Fruit fly (Drosophila melanogaster): ENCODE measurements around the gene CG11504.

The CG11504 gene

dm6 chr3R:30046029-30047001, 48.6 kb downstream of the CG11504 start, which contains the start of the genes RpL32 and CG7943 (continued):
- peak; percentile 85 for TF ChIP-seq CG8359 (GFP tag; optimal IDR thresholded peaks at IDR 0.05; ENCODE audit: borderline replicate concordance)
- TF ChIP-seq CkIIα-i1 (GFP tag; IDR thresholded peaks at IDR 0.05): 0 out of 2 replicates have a peak, but pooled peaks have one; percentile 57
- TF ChIP-seq chm (GFP tag; IDR thresholded peaks at IDR 0.05): peak; percentile 97
- TF ChIP-seq dmrt99B (tag; optimal IDR thresholded peaks at IDR 0.05): peak; percentile 82
- no peak for TF ChIP-seq Hr39 (optimal IDR thresholded peaks at IDR 0.05)
- TF ChIP-seq CG8765 (GFP tag; IDR thresholded peaks at IDR 0.05): peak; percentile 95
- TF ChIP-seq zen (tag; optimal IDR thresholded peaks at IDR 0.05): peak; percentile 91
- TF ChIP-seq bigmax (GFP tag; optimal IDR thresholded peaks at IDR 0.05): peak; percentile 81
- peak; percentile 95 for TF ChIP-seq CG13624 (GFP tag; optimal IDR thresholded peaks at IDR 0.05)
- no peak; the same call in 1 of the 2 replicates for TF ChIP-seq NFAT (GFP tag; IDR thresholded peaks at IDR 0.05)
- TF ChIP-seq Lpt (GFP tag; optimal IDR thresholded peaks at IDR 0.05): no peak
- TF ChIP-seq wdn (GFP tag; IDR thresholded peaks at IDR 0.05): peak; percentile 91
- TF ChIP-seq klu (GFP tag; IDR thresholded peaks at IDR 0.05): peak; percentile 88
- TF ChIP-seq CG16813 (GFP tag; IDR thresholded peaks at IDR 0.05; ENCODE audit: partially characterized antibody): peak; percentile 100
- TF ChIP-seq CG1529 (GFP tag; optimal IDR thresholded peaks at IDR 0.05): peak; percentile 71
- TF ChIP-seq Trl (optimal IDR thresholded peaks at IDR 0.05): no peak
- peak; percentile 98 for TF ChIP-seq Trl (GFP tag; optimal IDR thresholded peaks at IDR 0.05)
- peak; percentile 92 for TF ChIP-seq CG1647 (GFP tag; optimal IDR thresholded peaks at IDR 0.05)
- TF ChIP-seq CG4328 (GFP tag; optimal IDR thresholded peaks at IDR 0.05): peak; percentile 94
- peak; percentile 97 for TF ChIP-seq Dip3 (GFP tag; optimal IDR thresholded peaks at IDR 0.05)
- peak; percentile 100 for TF ChIP-seq CG6254 (GFP tag; optimal IDR thresholded peaks at IDR 0.05)
- TF ChIP-seq CG17912 (GFP tag; optimal IDR thresholded peaks at IDR 0.05): peak; percentile 62
- peak; percentile 84 to 94 for TF ChIP-seq Hr51 (GFP tag; optimal IDR thresholded peaks at IDR 0.05)
- TF ChIP-seq CG11696 (GFP tag; IDR thresholded peaks at IDR 0.05): peak; percentile 83
- peak; percentile 100 for TF ChIP-seq Opbp (GFP tag; IDR thresholded peaks at IDR 0.05; ENCODE audit: partially characterized antibody)
- TF ChIP-seq fu2 (GFP tag; optimal IDR thresholded peaks at IDR 0.05): peak; percentile 88
- TF ChIP-seq CG12071 (GFP tag; optimal IDR thresholded peaks at IDR 0.05): peak; percentile 94
- peak in 1 of 2 experiments; percentile 84 for TF ChIP-seq bsh (GFP tag; optimal IDR thresholded peaks at IDR 0.05)
- peak; percentile 92 for TF ChIP-seq Asciz (GFP tag; optimal IDR thresholded peaks at IDR 0.05)
- TF ChIP-seq CG18764 (GFP tag; optimal IDR thresholded peaks at IDR 0.05): peak; percentile 94
- TF ChIP-seq CG6689 (GFP tag; IDR thresholded peaks at IDR 0.05): peak; percentile 92
- TF ChIP-seq CG2712 (tag; optimal IDR thresholded peaks at IDR 0.05): peak; percentile 92
- peak; percentile 74 for TF ChIP-seq CG3065 (GFP tag; optimal IDR thresholded peaks at IDR 0.05)
- TF ChIP-seq CG17359 (tag; optimal IDR thresholded peaks at IDR 0.05): peak; percentile 93
- peak; percentile 82 for TF ChIP-seq gt (GFP tag; IDR thresholded peaks at IDR 0.05)
- peak; percentile 87 for TF ChIP-seq CG11093 (GFP tag; IDR thresholded peaks at IDR 0.05)
- TF ChIP-seq tna (GFP tag; IDR thresholded peaks at IDR 0.05; ENCODE audit: partially characterized antibody): peak; percentile 100
- TF ChIP-seq Dad (GFP tag; optimal IDR thresholded peaks at IDR 0.05): peak; percentile 97
- peak; percentile 79 for TF ChIP-seq CG9797 (GFP tag; optimal IDR thresholded peaks at IDR 0.05)
- peak; percentile 79 for TF ChIP-seq CG14965 (GFP tag; optimal IDR thresholded peaks at IDR 0.05; ENCODE audit: borderline replicate concordance)
- peak; percentile 100 for TF ChIP-seq CG42726 (GFP tag; IDR thresholded peaks at IDR 0.05; ENCODE audit: partially characterized antibody)
- peak; percentile 83 for TF ChIP-seq CG15601 (tag; optimal IDR thresholded peaks at IDR 0.05)
- TF ChIP-seq PHDP (tag; optimal IDR thresholded peaks at IDR 0.05): peak; percentile 91
- peak; percentile 78 for TF ChIP-seq CG10431 (GFP tag; optimal IDR thresholded peaks at IDR 0.05)
- peak; percentile 96 for TF ChIP-seq zfh1 (GFP tag; IDR thresholded peaks at IDR 0.05)
- TF ChIP-seq CG1024 (GFP tag; IDR thresholded peaks at IDR 0.05): peak; percentile 80
- TF ChIP-seq CG10147 (GFP tag; optimal IDR thresholded peaks at IDR 0.05): peak; percentile 90
- peak; percentile 93 for TF ChIP-seq tgo (GFP tag; IDR thresholded peaks at IDR 0.05)
